Worm (Caenorhabditis elegans): Measurements from ENCODE around the gene str-198.

- TF ChIP-seq lin-13 (GFP tag; optimal IDR thresholded peaks at IDR 0.05): no peak
- no peak for TF ChIP-seq set-16 (GFP tag; IDR thresholded peaks at IDR 0.05)
- no peak for TF ChIP-seq T20F7.1 (GFP tag; optimal IDR thresholded peaks at IDR 0.05)
- no peak for TF ChIP-seq fos-1 (tag; optimal IDR thresholded peaks at IDR 0.05)
Observed at ce11 chrV:16060135-16060534, 12.5 kb downstream of the str-198 start, which contains the start of gene F14H3.15.

Measured in whole organism, L4 larva.